Fruit fly (Drosophila melanogaster) ovary, adult (tissue): ENCODE data around the gene CG2794.

Source experiments
- CG17801 ChIP-seq: fragments of 200-800 bp; optimal IDR thresholded peaks from 2 replicates; lab custom pipeline; 2019; ENCODE audit warnings: missing biosample characterization, mild to moderate bottlenecking, missing genetic modification characterization, moderate library complexity; ENCODE audit not compliant: partially characterized antibody

Gene CG2794

DNA sequence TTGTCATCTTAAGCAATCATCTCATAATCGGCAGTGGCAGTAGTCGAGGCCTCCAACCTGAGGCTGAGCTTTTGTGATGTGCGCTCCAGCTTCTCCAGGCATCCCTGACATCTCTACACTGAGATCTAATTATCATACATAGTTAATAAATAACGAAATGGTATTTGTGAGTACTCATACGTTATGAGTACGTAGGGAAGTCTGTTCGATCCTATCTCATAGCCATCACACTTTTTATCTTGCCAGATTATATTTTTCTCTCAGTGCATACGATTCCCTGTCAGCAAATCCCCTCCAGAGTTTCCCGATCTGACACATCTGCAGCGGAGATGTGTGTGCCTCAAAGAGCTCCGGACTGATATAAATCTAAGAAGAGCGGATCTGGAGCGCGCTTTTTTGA lies 45.5 kb downstream of the CG2794 start:
- no peak for TF ChIP-seq CG17801 (GFP tag; lab: Kevin White, UChicago)

dm6 chr2L:612778-613177 lies 48.8 kb downstream of the CG2794 start:
- no peak for TF ChIP-seq CG17801 (GFP tag; lab: Kevin White, UChicago)

DNA sequence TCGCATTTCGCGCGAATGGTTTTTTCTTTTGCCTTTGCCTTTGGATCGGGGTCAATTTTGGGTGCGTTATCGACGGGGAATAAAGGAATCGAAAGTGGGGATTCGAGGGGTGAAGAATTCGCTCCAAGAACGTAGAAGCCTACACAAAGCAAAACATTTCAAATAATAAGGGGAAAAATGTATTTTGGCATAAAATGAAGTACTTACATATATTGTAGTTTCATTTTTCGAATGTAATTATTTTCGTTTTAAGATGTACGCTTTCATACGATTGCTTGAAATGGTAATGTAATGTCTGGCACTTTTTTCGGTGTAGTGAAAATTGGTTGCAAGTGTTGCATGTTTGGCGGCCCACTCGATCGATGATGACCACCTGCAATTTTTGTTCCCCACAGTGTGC lies 51.1 kb downstream of the CG2794 start:
- no peak for TF ChIP-seq CG17801 (GFP tag; lab: Kevin White, UChicago)
